Worm (Caenorhabditis elegans) whole organism, L4 larva: Measurements from ENCODE around the gene pks-1.

Experiments used
- F44E2.7 ChIP-seq: fragments of 200-800 bp; sonication (Bioruptor generic); IDR thresholded peaks from 2 replicates; pipeline ENCODE4 v2.1.2; 2022; ENCODE audit warnings: missing genetic modification characterization, missing compliant biosample characterization
- ama-1 ChIP-seq: fragments of 150-350 bp; optimal IDR thresholded peaks from 2 replicates; lab custom pipeline; 2014; ENCODE audit warnings: inconsistent platforms, mixed read lengths
- arid-1 ChIP-seq: fragments of 200-800 bp; sonication (Bioruptor generic); conservative IDR thresholded peaks from 2 replicates; pipeline ENCODE4 v1.3.6; 2022; ENCODE audit warnings: missing genetic modification reagents, missing genetic modification characterization, missing compliant biosample characterization
- dve-1 ChIP-seq: sonication (generic microtip); optimal IDR thresholded peaks from 2 replicates; lab custom pipeline; 2017; ENCODE audit warnings: antibody characterized with exemption, mild to moderate bottlenecking, missing genetic modification characterization, missing compliant biosample characterization; ENCODE audit not compliant: insufficient read depth
- fos-1 ChIP-seq: fragments of 150-350 bp; optimal IDR thresholded peaks from 2 replicates; lab custom pipeline; 2014; ENCODE audit warnings: missing biosample characterization, missing genetic modification characterization
- jun-1 ChIP-seq: fragments of 150-350 bp; optimal IDR thresholded peaks from 2 replicates; lab custom pipeline; 2014; ENCODE audit warnings: missing biosample characterization, missing genetic modification reagents, missing genetic modification characterization
- nhr-10 ChIP-seq: fragments of 150-350 bp; optimal IDR thresholded peaks from 2 replicates; lab custom pipeline; 2014; ENCODE audit warnings: missing biosample characterization, missing genetic modification characterization
- nhr-102 ChIP-seq: sonication (generic microtip); optimal IDR thresholded peaks from 2 replicates; lab custom pipeline; 2016; ENCODE audit warnings: mild to moderate bottlenecking, missing genetic modification characterization, moderate library complexity, missing compliant biosample characterization
- nhr-76 ChIP-seq: fragments of 150-350 bp; optimal IDR thresholded peaks from 2 replicates; lab custom pipeline; 2014; ENCODE audit warnings: missing biosample characterization, missing genetic modification characterization
- nhr-77 ChIP-seq: fragments of 150-350 bp; optimal IDR thresholded peaks from 2 replicates; lab custom pipeline; 2014; ENCODE audit warnings: missing biosample characterization, missing genetic modification characterization
- php-3 ChIP-seq: fragments of 200-800 bp; sonication (Bioruptor generic); IDR thresholded peaks from 2 replicates; pipeline ENCODE4 v1.3.6; 2022; ENCODE audit warnings: missing genetic modification reagents, missing genetic modification characterization, missing compliant biosample characterization
- unc-39 ChIP-seq: sonication (generic microtip); optimal IDR thresholded peaks from 2 replicates; lab custom pipeline; 2017; ENCODE audit warnings: missing biosample characterization, missing genetic modification characterization

DNA sequence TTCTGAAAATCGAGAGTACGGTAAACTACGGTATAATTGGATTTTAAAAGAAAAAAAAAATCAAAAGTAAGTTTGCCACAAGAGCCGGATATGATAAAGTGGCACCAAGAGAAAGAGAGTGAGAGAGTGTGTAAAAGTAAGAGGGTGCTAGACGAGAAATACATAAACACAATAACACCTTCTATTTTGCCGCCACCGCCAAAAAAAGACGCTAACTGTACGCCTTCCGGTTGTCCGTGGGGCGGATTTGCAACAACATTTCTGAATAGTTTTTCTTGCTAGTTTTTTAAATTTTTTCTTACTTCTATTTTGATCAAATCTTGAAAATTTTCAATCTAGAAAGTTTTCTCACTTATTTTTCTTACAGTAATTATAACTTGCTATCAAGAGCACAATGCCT lies 41.0 kb upstream of the pks-1 start, which contains the start of gene F35C8.8:
- no peak for TF ChIP-seq fos-1
- TF ChIP-seq php-3 (GFP tag; lab: Robert Waterston, UW): no peak
- TF ChIP-seq nhr-77: no peak
- no peak for TF ChIP-seq nhr-102 (tag; lab: Kevin White, UChicago)
- TF ChIP-seq arid-1 (GFP tag; lab: Robert Waterston, UW): no peak
- no peak for TF ChIP-seq ama-1 (lab: Kevin White, UChicago)
- no peak for TF ChIP-seq nhr-10 (tag; lab: Kevin White, UChicago)
- no peak for TF ChIP-seq dve-1 (tag; lab: Kevin White, UChicago)
- TF ChIP-seq unc-39 (tag; lab: Kevin White, UChicago): no peak
- TF ChIP-seq F44E2.7 (GFP tag; lab: Robert Waterston, UW): no peak
- no peak for TF ChIP-seq nhr-76 (tag; lab: Kevin White, UChicago)
- no peak for TF ChIP-seq jun-1 (tag; lab: Kevin White, UChicago)
